Worm (Caenorhabditis elegans): ENCODE measurements around the gene hars-1.

Gene hars-1

ce11 chrIV:10821672-10822304, 37.0 kb upstream of the hars-1 start:
- TF ChIP-seq T22C8.4 (GFP tag; IDR thresholded peaks at IDR 0.05) (no peak), med-1 (GFP tag; optimal IDR thresholded peaks at IDR 0.05; ENCODE audit: insufficient read depth) (no peak), ztf-29 (GFP tag; IDR thresholded peaks at IDR 0.05) (peak; percentile 65), ref-1 (GFP tag; conservative IDR thresholded peaks at IDR 0.05) (0 out of 2 replicates have a peak, but pooled peaks have one; percentile 23), klf-2 (GFP tag; conservative IDR thresholded peaks at IDR 0.05) (peak; percentile 54; the same call in 1 of the 2 replicates), tab-1 (GFP tag; IDR thresholded peaks at IDR 0.05) (no peak), flt-1 (GFP tag; IDR thresholded peaks at IDR 0.05) (peak; percentile 68; the same call in 1 of the 2 replicates), cog-1 (tag; optimal IDR thresholded peaks at IDR 0.05) (peak; percentile 91), ztf-23 (GFP tag; IDR thresholded peaks at IDR 0.05) (no peak)

DNA sequence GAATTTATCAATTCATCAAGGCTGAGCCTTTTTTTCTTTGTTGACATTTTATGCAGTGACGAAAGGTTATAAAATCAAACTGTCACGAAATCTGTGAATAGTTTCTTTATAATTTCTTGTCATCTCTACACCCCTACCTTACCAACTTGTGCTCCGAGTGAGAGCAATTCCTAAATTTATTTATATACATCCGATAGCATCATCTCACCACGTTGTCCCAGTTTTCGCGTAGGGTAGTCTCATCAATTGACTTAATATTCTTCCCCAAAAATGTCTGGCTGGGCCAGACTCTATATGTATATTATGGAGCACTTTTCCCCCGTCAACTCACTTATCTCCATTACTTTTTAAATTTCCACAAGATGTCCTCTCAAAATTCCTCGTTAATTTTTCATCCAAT, 33.4 kb upstream of the hars-1 start:
- TF ChIP-seq ref-1 (GFP tag; conservative IDR thresholded peaks at IDR 0.05) (no peak), klf-2 (GFP tag; conservative IDR thresholded peaks at IDR 0.05) (no peak), med-1 (GFP tag; optimal IDR thresholded peaks at IDR 0.05; ENCODE audit: insufficient read depth) (no peak), ztf-29 (GFP tag; IDR thresholded peaks at IDR 0.05) (no peak), ztf-23 (GFP tag; IDR thresholded peaks at IDR 0.05) (0 out of 2 replicates have a peak, but pooled peaks have one; percentile 18)

DNA sequence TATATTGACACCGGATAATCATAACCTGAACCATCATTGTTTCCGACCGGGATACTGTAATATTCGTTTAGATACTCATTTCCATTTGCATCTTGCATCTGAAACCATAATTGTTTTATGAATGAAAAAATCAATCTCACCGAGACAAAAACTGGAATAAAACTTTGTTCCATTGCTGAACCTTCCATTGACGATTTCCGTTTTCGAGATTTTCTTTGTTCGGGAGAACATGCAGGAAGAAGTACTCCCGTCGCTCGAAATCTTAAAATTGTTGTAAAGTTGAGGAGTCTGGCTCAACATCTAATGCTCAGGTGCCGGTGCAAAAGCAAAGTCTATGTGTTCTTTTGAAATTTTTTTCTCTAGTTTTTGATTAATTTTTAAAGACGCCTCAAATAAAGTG, 32.7 kb upstream of the hars-1 start:
- TF ChIP-seq ztf-29 (GFP tag; IDR thresholded peaks at IDR 0.05) (no peak), ref-1 (GFP tag; conservative IDR thresholded peaks at IDR 0.05) (no peak), med-1 (GFP tag; optimal IDR thresholded peaks at IDR 0.05; ENCODE audit: insufficient read depth) (no peak), T22C8.4 (GFP tag; IDR thresholded peaks at IDR 0.05) (no peak), klf-2 (GFP tag; conservative IDR thresholded peaks at IDR 0.05) (no peak), ztf-23 (GFP tag; IDR thresholded peaks at IDR 0.05) (no peak), flt-1 (GFP tag; IDR thresholded peaks at IDR 0.05) (no peak), tab-1 (GFP tag; IDR thresholded peaks at IDR 0.05) (no peak), cog-1 (tag; optimal IDR thresholded peaks at IDR 0.05) (no peak)

- TF ChIP-seq flt-1 (GFP tag; IDR thresholded peaks at IDR 0.05) = no peak
- TF ChIP-seq T22C8.4 (GFP tag; IDR thresholded peaks at IDR 0.05) = no peak
- TF ChIP-seq tab-1 (GFP tag; IDR thresholded peaks at IDR 0.05) = no peak
- TF ChIP-seq ztf-29 (GFP tag; IDR thresholded peaks at IDR 0.05) = no peak
- no peak for TF ChIP-seq cog-1 (tag; optimal IDR thresholded peaks at IDR 0.05)
- no peak for TF ChIP-seq klf-2 (GFP tag; conservative IDR thresholded peaks at IDR 0.05)
- TF ChIP-seq ref-1 (GFP tag; conservative IDR thresholded peaks at IDR 0.05) = no peak
- TF ChIP-seq med-1 (GFP tag; optimal IDR thresholded peaks at IDR 0.05; ENCODE audit: insufficient read depth) = no peak
- no peak for TF ChIP-seq ztf-23 (GFP tag; IDR thresholded peaks at IDR 0.05)
Observed at ce11 chrIV:10828049-10828448, 30.7 kb upstream of the hars-1 start, which contains the start of gene npax-3. Gene npax-3 (minus strand): TSS chrIV:10828149.

- TF ChIP-seq klf-2 (GFP tag; conservative IDR thresholded peaks at IDR 0.05) = no peak
- TF ChIP-seq tab-1 (GFP tag; IDR thresholded peaks at IDR 0.05) = no peak
- TF ChIP-seq cog-1 (tag; optimal IDR thresholded peaks at IDR 0.05) = no peak
- TF ChIP-seq med-1 (GFP tag; optimal IDR thresholded peaks at IDR 0.05; ENCODE audit: insufficient read depth) = no peak
- no peak for TF ChIP-seq ztf-29 (GFP tag; IDR thresholded peaks at IDR 0.05)
- TF ChIP-seq ref-1 (GFP tag; conservative IDR thresholded peaks at IDR 0.05) = no peak
- TF ChIP-seq flt-1 (GFP tag; IDR thresholded peaks at IDR 0.05) = no peak
- no peak for TF ChIP-seq ztf-23 (GFP tag; IDR thresholded peaks at IDR 0.05)
- no peak for TF ChIP-seq T22C8.4 (GFP tag; IDR thresholded peaks at IDR 0.05)
Observed at ce11 chrIV:10832148-10832547, 26.6 kb upstream of the hars-1 start, which contains the start of gene best-15. Gene best-15 (minus strand): TSS chrIV:10832248.

DNA sequence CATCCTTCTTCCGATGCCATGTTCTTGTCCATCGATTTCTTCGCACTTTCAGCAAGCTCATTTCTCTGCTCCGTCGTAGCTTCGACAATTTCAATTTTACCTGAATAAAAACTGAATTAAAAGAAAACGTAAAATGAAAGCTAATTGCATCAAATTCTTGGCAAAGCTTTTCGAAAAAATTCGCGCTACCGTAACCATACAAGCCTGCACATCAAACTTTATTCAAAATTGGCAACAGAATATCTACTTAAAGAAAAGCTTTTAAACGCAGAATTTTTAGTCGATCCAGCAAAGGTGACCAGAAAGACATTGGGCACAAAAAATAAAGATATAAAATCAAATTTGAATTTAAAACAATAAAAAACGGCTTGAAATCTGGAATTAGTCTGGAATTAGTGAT, 16.5 kb upstream of the hars-1 start:
- TF ChIP-seq flt-1 (GFP tag; IDR thresholded peaks at IDR 0.05) = no peak
- TF ChIP-seq ztf-29 (GFP tag; IDR thresholded peaks at IDR 0.05) = no peak
- no peak for TF ChIP-seq klf-2 (GFP tag; conservative IDR thresholded peaks at IDR 0.05)
- no peak for TF ChIP-seq ztf-23 (GFP tag; IDR thresholded peaks at IDR 0.05)
- no peak for TF ChIP-seq med-1 (GFP tag; optimal IDR thresholded peaks at IDR 0.05; ENCODE audit: insufficient read depth)
- no peak for TF ChIP-seq tab-1 (GFP tag; IDR thresholded peaks at IDR 0.05)
- TF ChIP-seq cog-1 (tag; optimal IDR thresholded peaks at IDR 0.05) = no peak
- TF ChIP-seq ref-1 (GFP tag; conservative IDR thresholded peaks at IDR 0.05) = no peak
- TF ChIP-seq T22C8.4 (GFP tag; IDR thresholded peaks at IDR 0.05) = no peak

DNA sequence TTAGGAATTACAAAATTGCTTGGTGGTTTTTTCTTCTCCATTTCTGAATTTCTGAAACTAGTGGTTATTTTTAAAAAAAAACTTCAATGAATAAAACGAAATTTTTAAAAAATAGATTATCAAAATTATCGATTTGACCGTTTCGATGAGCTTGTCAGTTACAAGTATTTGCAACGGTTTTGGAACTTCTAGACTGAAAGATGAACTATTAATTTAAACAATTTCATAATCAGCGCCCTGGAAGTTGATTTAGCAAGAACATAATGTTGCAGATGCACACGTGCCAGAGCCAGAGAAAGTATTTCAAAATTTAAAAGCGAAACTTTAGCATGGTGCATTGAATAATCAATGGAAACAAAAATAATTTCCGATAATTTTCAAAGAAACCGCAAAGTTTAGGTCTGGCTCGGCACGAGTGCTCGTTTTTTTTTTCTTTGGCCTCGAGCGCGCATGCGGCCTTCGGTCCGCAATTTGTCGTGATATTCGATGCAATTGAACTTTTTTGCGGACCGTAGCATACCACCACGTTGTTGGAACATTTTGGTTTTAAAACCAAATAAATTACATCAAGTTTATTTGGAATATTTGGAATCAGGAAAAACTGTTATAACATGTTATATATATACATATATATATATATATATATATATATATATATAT, 15.9 kb upstream of the hars-1 start, which contains the start of gene T11G6.5:
Gene T11G6.5 (minus strand): TSS at position 51 of the 660 bp plus-strand sequence.
- no peak for TF ChIP-seq ref-1 (GFP tag; conservative IDR thresholded peaks at IDR 0.05)
- TF ChIP-seq med-1 (GFP tag; optimal IDR thresholded peaks at IDR 0.05; ENCODE audit: insufficient read depth) = no peak
- no peak for TF ChIP-seq cog-1 (tag; optimal IDR thresholded peaks at IDR 0.05)
- TF ChIP-seq tab-1 (GFP tag; IDR thresholded peaks at IDR 0.05) = no peak
- TF ChIP-seq ztf-23 (GFP tag; IDR thresholded peaks at IDR 0.05) = no peak
- TF ChIP-seq flt-1 (GFP tag; IDR thresholded peaks at IDR 0.05) = no peak
- no peak for TF ChIP-seq ztf-29 (GFP tag; IDR thresholded peaks at IDR 0.05)

DNA sequence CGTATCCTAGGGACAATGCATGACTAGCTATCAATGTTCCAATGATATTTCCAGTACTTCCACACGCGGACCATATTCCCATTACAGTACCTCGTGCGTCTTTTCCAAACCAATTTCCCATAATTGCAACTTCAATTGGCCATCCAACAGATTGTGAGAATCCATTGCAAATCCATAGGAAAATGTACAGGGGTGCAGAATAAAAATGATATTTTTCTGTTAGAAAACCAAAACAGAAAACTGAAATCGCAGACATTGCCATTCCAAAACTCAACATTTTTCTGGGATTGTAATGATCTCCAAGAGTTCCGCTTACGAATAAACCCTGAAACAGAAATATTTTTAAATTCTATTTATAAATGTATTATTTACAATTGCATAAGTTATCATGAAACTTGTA, 7.6 kb upstream of the hars-1 start:
- no peak for TF ChIP-seq ref-1 (GFP tag; conservative IDR thresholded peaks at IDR 0.05)
- no peak for TF ChIP-seq T22C8.4 (GFP tag; IDR thresholded peaks at IDR 0.05)
- no peak for TF ChIP-seq tab-1 (GFP tag; IDR thresholded peaks at IDR 0.05)
- no peak for TF ChIP-seq flt-1 (GFP tag; IDR thresholded peaks at IDR 0.05)
- no peak for TF ChIP-seq cog-1 (tag; optimal IDR thresholded peaks at IDR 0.05)
- no peak for TF ChIP-seq med-1 (GFP tag; optimal IDR thresholded peaks at IDR 0.05; ENCODE audit: insufficient read depth)
- no peak for TF ChIP-seq klf-2 (GFP tag; conservative IDR thresholded peaks at IDR 0.05)
- no peak for TF ChIP-seq ztf-29 (GFP tag; IDR thresholded peaks at IDR 0.05)
- no peak for TF ChIP-seq ztf-23 (GFP tag; IDR thresholded peaks at IDR 0.05)

- TF ChIP-seq ztf-23 (GFP tag; IDR thresholded peaks at IDR 0.05) (no peak), klf-2 (GFP tag; conservative IDR thresholded peaks at IDR 0.05) (no peak), flt-1 (GFP tag; IDR thresholded peaks at IDR 0.05) (no peak), ztf-29 (GFP tag; IDR thresholded peaks at IDR 0.05) (no peak), med-1 (GFP tag; optimal IDR thresholded peaks at IDR 0.05; ENCODE audit: insufficient read depth) (no peak), ref-1 (GFP tag; conservative IDR thresholded peaks at IDR 0.05) (no peak), T22C8.4 (GFP tag; IDR thresholded peaks at IDR 0.05) (no peak), cog-1 (tag; optimal IDR thresholded peaks at IDR 0.05) (no peak), tab-1 (GFP tag; IDR thresholded peaks at IDR 0.05) (no peak)
Observed at ce11 chrIV:10851833-10852232, 6.9 kb upstream of the hars-1 start, which contains the start of gene T11G6.4. Gene T11G6.4 (minus strand): TSS chrIV:10851933.
